Worm (Caenorhabditis elegans): ENCODE data around the gene C44H9.7.

The C44H9.7 gene

DNA sequence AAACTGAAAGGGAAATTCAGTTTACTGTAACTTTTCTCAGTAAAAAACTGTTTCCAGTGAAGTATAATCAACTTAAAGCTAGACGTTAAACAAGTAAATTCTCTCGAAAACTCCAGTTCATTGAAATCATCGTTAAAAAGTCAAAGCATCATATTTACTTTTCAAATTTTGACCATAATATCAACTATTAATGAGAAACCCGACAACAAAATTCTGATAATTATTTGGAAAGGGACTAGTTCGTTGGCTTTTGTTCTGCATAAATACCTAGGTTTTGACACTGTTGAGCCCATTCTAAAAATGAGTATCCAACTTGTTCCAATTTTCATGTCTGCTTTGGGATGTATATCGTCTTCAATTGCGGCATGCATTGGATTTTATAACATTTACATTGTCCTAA is 48.5 kb downstream of the C44H9.7 start, which contains the start of gene ZC443.7:
Gene ZC443.7, plus strand, starts transcription at position 301 of the 400 bp plus-strand sequence.
- TF ChIP-seq ztf-4 (tag; optimal IDR thresholded peaks at IDR 0.05) (no peak), fos-1 (tag; optimal IDR thresholded peaks at IDR 0.05) (no peak), nhr-21 (tag; optimal IDR thresholded peaks at IDR 0.05) (no peak), nhr-6 (tag; optimal IDR thresholded peaks at IDR 0.05) (no peak), lin-13 (GFP tag; optimal IDR thresholded peaks at IDR 0.05) (no peak), ama-1 (optimal IDR thresholded peaks at IDR 0.05) (no peak), peb-1 (tag; optimal IDR thresholded peaks at IDR 0.05) (no peak), nhr-25 (tag; optimal IDR thresholded peaks at IDR 0.05) (no peak), F13H6.1 (tag; optimal IDR thresholded peaks at IDR 0.05) (no peak), nhr-11 (tag; optimal IDR thresholded peaks at IDR 0.05) (no peak), nhr-77 (tag; optimal IDR thresholded peaks at IDR 0.05) (no peak), elt-3 (tag; optimal IDR thresholded peaks at IDR 0.05) (no peak), mbf-1 (tag; optimal IDR thresholded peaks at IDR 0.05) (no peak), sma-3 (GFP tag; optimal IDR thresholded peaks at IDR 0.05) (no peak), lsy-2 (tag; optimal IDR thresholded peaks at IDR 0.05) (no peak), unc-55 (GFP tag; optimal IDR thresholded peaks at IDR 0.05) (no peak), unc-62 (GFP tag; optimal IDR thresholded peaks at IDR 0.05) (no peak), mdl-1 (tag; optimal IDR thresholded peaks at IDR 0.05) (no peak)

DNA sequence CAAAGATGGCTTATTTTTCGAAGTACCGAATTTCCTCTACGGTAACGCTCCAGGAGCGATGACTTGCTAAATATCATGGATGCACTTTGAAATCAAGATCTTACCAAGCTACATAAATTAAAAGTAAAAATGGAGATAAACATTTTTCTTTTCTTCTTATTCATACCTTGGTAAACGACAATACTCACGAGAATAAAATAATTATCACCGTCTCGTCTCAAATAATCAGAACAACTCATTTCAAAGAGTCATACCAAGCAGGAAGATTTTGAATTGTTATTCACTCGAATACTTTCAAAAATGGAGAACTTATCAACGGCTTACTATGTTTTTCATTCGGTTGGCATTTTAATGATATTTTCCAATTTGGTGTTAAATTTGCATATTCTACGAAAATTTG is 51.4 kb downstream of the C44H9.7 start, which contains the start of gene srbc-45:
Gene srbc-45, plus strand, starts transcription at position 301 of the 400 bp plus-strand sequence.
- TF ChIP-seq nhr-237 (tag; optimal IDR thresholded peaks at IDR 0.05) (no peak), F13H6.1 (tag; optimal IDR thresholded peaks at IDR 0.05) (no peak), aly-2 (tag; optimal IDR thresholded peaks at IDR 0.05) (no peak), ama-1 (optimal IDR thresholded peaks at IDR 0.05) (no peak), nhr-11 (tag; optimal IDR thresholded peaks at IDR 0.05) (no peak)
